Fruit fly (Drosophila melanogaster) Kc167 (cell line): ENCODE results near the gene Rab6.

Experiments
- Myc ChIP-seq: fragments of >200 bp; optimal IDR thresholded peaks from 2 replicates; lab custom pipeline; 2017; ENCODE audit warnings: missing external identifiers
- Sin3A ChIP-seq: fragments of >200 bp; optimal IDR thresholded peaks from 2 replicates; lab custom pipeline; 2018; ENCODE audit warnings: missing external identifiers
- h ChIP-seq: fragments of >200 bp; optimal IDR thresholded peaks from 3 replicates; lab custom pipeline; 2018; ENCODE audit warnings: missing external identifiers
- insv ChIP-seq: fragments of >200 bp; optimal IDR thresholded peaks from 3 replicates; lab custom pipeline; 2018; ENCODE audit warnings: missing external identifiers
- psq ChIP-seq: fragments of >200 bp; optimal IDR thresholded peaks from 2 replicates; lab custom pipeline; 2017; ENCODE audit warnings: missing external identifiers
- ttk ChIP-seq: sonication (Bioruptor generic); optimal IDR thresholded peaks from 2 replicates; lab custom pipeline; 2017; ENCODE audit warnings: missing external identifiers

DNA sequence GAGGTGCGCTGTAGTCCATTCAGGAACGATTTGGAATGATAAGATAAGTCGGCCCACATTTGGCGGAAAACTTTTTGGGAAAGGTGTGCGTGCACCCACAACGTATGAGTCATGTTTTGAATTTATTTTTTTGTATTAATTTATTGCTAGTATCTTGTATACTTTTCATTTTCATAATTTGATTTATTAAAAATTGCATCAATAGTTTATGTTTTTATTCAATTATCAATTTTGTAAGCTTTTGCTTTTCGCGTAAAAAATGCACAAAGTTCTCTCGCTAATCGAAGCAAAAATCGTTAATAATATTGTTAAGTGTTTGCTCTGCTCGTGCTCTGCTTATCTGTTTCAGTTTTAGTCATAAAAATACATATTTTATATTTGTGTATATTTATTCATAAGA, 1.8 kb downstream of the Rab6 start:
- no peak for TF ChIP-seq psq (lab: Kevin White, UChicago)
- TF ChIP-seq ttk, result no peak
- TF ChIP-seq Myc, result no peak
- no peak for TF ChIP-seq Sin3A (lab: Kevin White, UChicago)
- TF ChIP-seq insv, result no peak
- TF ChIP-seq h (lab: Kevin White, UChicago), result no peak
